Worm (Caenorhabditis elegans) whole organism, L2 larva: ENCODE data around the gene T08G3.6.

Experiments
- ZK546.5 ChIP-seq: sonication (generic microtip); optimal IDR thresholded peaks from 2 replicates; lab custom pipeline; 2017; ENCODE audit warnings: missing biosample characterization, missing genetic modification characterization
- fos-1 ChIP-seq: fragments of 150-350 bp; optimal IDR thresholded peaks from 2 replicates; lab custom pipeline; 2014; ENCODE audit warnings: missing biosample characterization, missing genetic modification characterization
- gmeb-1 ChIP-seq: fragments of 150-350 bp; optimal IDR thresholded peaks from 2 replicates; lab custom pipeline; 2014; ENCODE audit warnings: missing biosample characterization, missing genetic modification characterization
- lin-13 ChIP-seq: fragments of 150-350 bp; optimal IDR thresholded peaks from 2 replicates; lab custom pipeline; 2014; ENCODE audit warnings: missing biosample characterization, missing genetic modification reagents, missing genetic modification characterization
- mdl-1 ChIP-seq, 2 experiments: fragments of 150-350 bp in 1 of 2; sonication (generic microtip) in 1 of 2; optimal IDR thresholded peaks; 2 replicates each; lab custom pipeline; 2017; ENCODE audit warnings: missing biosample characterization in 2 of 2, missing genetic modification characterization in 2 of 2
- nhr-12 ChIP-seq: fragments of 150-350 bp; optimal IDR thresholded peaks from 2 replicates; lab custom pipeline; 2014; ENCODE audit warnings: missing biosample characterization, missing genetic modification characterization
- nhr-21 ChIP-seq: fragments of 150-350 bp; optimal IDR thresholded peaks from 2 replicates; lab custom pipeline; 2014; ENCODE audit warnings: missing biosample characterization, missing genetic modification characterization
- nhr-237 ChIP-seq: fragments of 150-350 bp; optimal IDR thresholded peaks from 2 replicates; lab custom pipeline; 2014; ENCODE audit warnings: missing biosample characterization, missing genetic modification characterization
- skn-1 ChIP-seq: sonication (generic microtip); optimal IDR thresholded peaks from 2 replicates; lab custom pipeline; 2017; ENCODE audit warnings: missing biosample characterization, missing genetic modification characterization
- sma-3 ChIP-seq: sonication (generic microtip); optimal IDR thresholded peaks from 2 replicates; lab custom pipeline; 2016; ENCODE audit warnings: missing genetic modification reagents, missing genetic modification characterization, missing compliant biosample characterization
- snpc-4 ChIP-seq: fragments of 150-350 bp; optimal IDR thresholded peaks from 2 replicates; lab custom pipeline; 2014; ENCODE audit warnings: missing biosample characterization, missing genetic modification characterization
- unc-39 ChIP-seq: fragments of 150-350 bp; optimal IDR thresholded peaks from 2 replicates; lab custom pipeline; 2014; ENCODE audit warnings: missing biosample characterization, missing genetic modification characterization
- zag-1 ChIP-seq: fragments of 150-350 bp; optimal IDR thresholded peaks from 2 replicates; lab custom pipeline; 2014; ENCODE audit warnings: missing biosample characterization, missing genetic modification characterization
- ztf-4 ChIP-seq: fragments of 150-350 bp; optimal IDR thresholded peaks from 2 replicates; lab custom pipeline; 2014; ENCODE audit warnings: missing biosample characterization, missing genetic modification characterization

- TF ChIP-seq zag-1 (tag; lab: Kevin White, UChicago) (no peak), mdl-1 (tag; optimal IDR thresholded peaks at IDR 0.05; lab: Kevin White, UChicago) (no peak), ztf-4 (tag; lab: Kevin White, UChicago) (no peak), nhr-12 (no peak), lin-13 (no peak), sma-3 (GFP tag; lab: Kevin White, UChicago) (no peak), nhr-237 (no peak), skn-1 (tag; lab: Kevin White, UChicago) (no peak), snpc-4 (tag; lab: Kevin White, UChicago) (no peak), fos-1 (no peak), unc-39 (no peak), nhr-21 (tag; lab: Kevin White, UChicago) (no peak), ZK546.5 (tag; lab: Kevin White, UChicago) (no peak), gmeb-1 (tag; lab: Kevin White, UChicago) (no peak)
Observed at ce11 chrV:16445676-16446075, at the start of gene T08G3.6.
